Fruit fly (Drosophila melanogaster) whole organism, embryonic: ENCODE measurements around the gene CG17841.

ENCODE experiments used
- Antp ChIP-seq: fragments of 200-800 bp; sonication (Bioruptor generic); optimal IDR thresholded peaks from 3 replicates; lab custom pipeline; 2016; ENCODE audit warnings: missing biosample characterization, missing genetic modification characterization
- CG11504 ChIP-seq: fragments of 200-800 bp; sonication (Bioruptor generic); optimal IDR thresholded peaks from 3 replicates; lab custom pipeline; 2019; ENCODE audit warnings: missing biosample characterization, mild to moderate bottlenecking, missing genetic modification characterization, moderate library complexity
- CG12104 ChIP-seq: fragments of 200-800 bp; sonication (Bioruptor generic); optimal IDR thresholded peaks from 3 replicates; lab custom pipeline; 2016; ENCODE audit warnings: missing biosample characterization, missing genetic modification characterization
- CG4707 ChIP-seq: fragments of 200-800 bp; sonication (Bioruptor generic); optimal IDR thresholded peaks from 2 replicates; lab custom pipeline; 2018; ENCODE audit warnings: missing biosample characterization, mild to moderate bottlenecking, missing genetic modification characterization, moderate library complexity
- CG7271 ChIP-seq: fragments of 200-800 bp; sonication (Bioruptor generic); optimal IDR thresholded peaks from 2 replicates; lab custom pipeline; 2018; ENCODE audit warnings: missing biosample characterization, mild to moderate bottlenecking, missing genetic modification characterization, moderate library complexity
- CG9215 ChIP-seq: fragments of 200-800 bp; sonication (Bioruptor generic); IDR thresholded peaks from 2 replicates; pipeline ENCODE4 v1.3.6; 2022; ENCODE audit warnings: missing biosample characterization, missing genetic modification characterization
- CTCF ChIP-seq: fragments of 200-800 bp; sonication (Bioruptor generic); optimal IDR thresholded peaks from 2 replicates; lab custom pipeline; 2017; ENCODE audit warnings: missing biosample characterization, mild to moderate bottlenecking, missing genetic modification characterization, moderate library complexity
- Camta ChIP-seq: fragments of 200-800 bp; sonication (Bioruptor generic); optimal IDR thresholded peaks from 2 replicates; lab custom pipeline; 2016; ENCODE audit warnings: missing biosample characterization, missing genetic modification characterization
- Lpt ChIP-seq: fragments of >200 bp; optimal IDR thresholded peaks from 2 replicates; lab custom pipeline; 2018; ENCODE audit warnings: missing biosample characterization, missing genetic modification characterization
- ase ChIP-seq: fragments of 200-800 bp; sonication (Bioruptor generic); IDR thresholded peaks from 3 replicates; pipeline ENCODE4 v1.3.6; 2022; ENCODE audit warnings: missing biosample characterization, missing genetic modification characterization
- gfzf ChIP-seq: fragments of 200-800 bp; sonication (Bioruptor generic); optimal IDR thresholded peaks from 2 replicates; lab custom pipeline; 2016; ENCODE audit warnings: missing biosample characterization, mild to moderate bottlenecking, missing genetic modification characterization, moderate library complexity
- slbo ChIP-seq: fragments of 200-800 bp; sonication (Bioruptor generic); IDR thresholded peaks from 2 replicates; pipeline ENCODE4 v1.3.6; 2022; ENCODE audit warnings: missing biosample characterization, missing genetic modification characterization

DNA sequence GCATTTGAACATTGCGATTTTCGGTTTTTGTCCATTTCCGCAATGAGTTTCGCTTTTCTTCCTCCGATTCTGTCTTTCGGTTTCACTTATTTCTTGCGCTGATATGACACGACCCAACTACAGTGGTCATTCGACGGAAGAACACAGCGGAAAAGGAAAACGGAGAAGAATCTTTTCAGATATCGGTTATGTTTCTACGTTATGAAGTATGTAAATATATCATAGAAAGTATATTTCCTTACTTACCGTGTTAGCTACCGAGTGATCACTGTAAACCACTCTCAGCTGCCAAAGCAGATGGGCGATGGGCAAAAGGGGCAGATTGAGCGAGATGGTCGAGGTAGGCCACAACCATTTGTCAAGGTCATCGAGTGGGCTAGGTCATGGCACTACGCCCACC is 19.8 kb downstream of the CG17841 start:
- TF ChIP-seq CG11504 (tag; lab: Kevin White, UChicago) = peak; percentile 49
- no peak for TF ChIP-seq CG4707 (GFP tag; lab: Kevin White, UChicago)
- TF ChIP-seq CG7271 = no peak
- no peak for TF ChIP-seq CG12104
- no peak for TF ChIP-seq CTCF
- TF ChIP-seq CG9215 (GFP tag; lab: Robert Waterston, UW) = peak; percentile 36; the same call in 1 of the 2 replicates
- TF ChIP-seq ase (GFP tag; lab: Robert Waterston, UW) = 0 out of 3 replicates have a peak, but pooled peaks have one; percentile 33
- no peak for TF ChIP-seq gfzf (GFP tag; lab: Kevin White, UChicago)
- no peak for TF ChIP-seq Camta
- TF ChIP-seq Lpt (GFP tag; lab: Kevin White, UChicago) = no peak
- TF ChIP-seq slbo (GFP tag; lab: Robert Waterston, UW) = peak; percentile 76
- TF ChIP-seq Antp (GFP tag; lab: Kevin White, UChicago) = peak; percentile 42
